Worm (Caenorhabditis elegans) whole organism, young adult: ENCODE measurements around the gene nspg-5.

ENCODE experiments used
- F39B2.1 ChIP-seq: fragments of 200-800 bp; sonication (Bioruptor generic); IDR thresholded peaks from 2 replicates; pipeline ENCODE4 v1.3.6; 2022; ENCODE audit warnings: missing genetic modification reagents, missing genetic modification characterization, missing compliant biosample characterization
- F52B5.7 ChIP-seq: sonication (generic microtip); optimal IDR thresholded peaks from 2 replicates; lab custom pipeline; 2016; ENCODE audit warnings: mild to moderate bottlenecking, missing genetic modification characterization, missing compliant biosample characterization
- F57A8.1 ChIP-seq: fragments of 200-800 bp; sonication (Bioruptor generic); optimal IDR thresholded peaks from 2 replicates; lab custom pipeline; 2018; ENCODE audit warnings: mild to moderate bottlenecking, missing genetic modification characterization, moderate library complexity, missing compliant biosample characterization
- F57C9.4 ChIP-seq: sonication (generic microtip); optimal IDR thresholded peaks from 2 replicates; lab custom pipeline; 2017; ENCODE audit warnings: mild to moderate bottlenecking, missing genetic modification characterization, missing compliant biosample characterization
- K11D2.4 ChIP-seq: fragments of 200-800 bp; sonication (Bioruptor generic); IDR thresholded peaks from 2 replicates; pipeline ENCODE4 v1.3.6; 2022; ENCODE audit warnings: missing genetic modification reagents, missing genetic modification characterization, missing compliant biosample characterization
- K12H6.12 ChIP-seq: fragments of 200-800 bp; sonication (Bioruptor generic); optimal IDR thresholded peaks from 2 replicates; lab custom pipeline; 2018; ENCODE audit warnings: mild to moderate bottlenecking, missing genetic modification characterization, missing compliant biosample characterization
- Y95B8A.8 ChIP-seq: fragments of 200-800 bp; sonication (Bioruptor generic); IDR thresholded peaks from 2 replicates; pipeline ENCODE4 v1.3.6; 2022; ENCODE audit warnings: missing genetic modification reagents, missing genetic modification characterization, missing compliant biosample characterization
- ZK185.1 ChIP-seq: sonication (generic microtip); optimal IDR thresholded peaks from 2 replicates; lab custom pipeline; 2016; ENCODE audit warnings: mild to moderate bottlenecking, missing genetic modification characterization, missing compliant biosample characterization; ENCODE audit not compliant: poor library complexity, severe bottlenecking
- aptf-3 ChIP-seq: fragments of 200-800 bp; sonication (Bioruptor generic); IDR thresholded peaks from 2 replicates; pipeline ENCODE4 v1.3.6; 2022; ENCODE audit warnings: missing genetic modification characterization, missing compliant biosample characterization
- athp-1 ChIP-seq: sonication (generic microtip); optimal IDR thresholded peaks from 2 replicates; lab custom pipeline; 2017; ENCODE audit warnings: mild to moderate bottlenecking, missing genetic modification characterization, missing compliant biosample characterization
- bed-1 ChIP-seq: fragments of 200-800 bp; sonication (Bioruptor generic); IDR thresholded peaks from 2 replicates; pipeline ENCODE4 v1.3.6; 2022; ENCODE audit warnings: missing genetic modification reagents, missing genetic modification characterization, missing compliant biosample characterization
- ceh-79 ChIP-seq: sonication (generic microtip); optimal IDR thresholded peaks from 2 replicates; lab custom pipeline; 2017; ENCODE audit warnings: mild to moderate bottlenecking, missing genetic modification characterization, missing compliant biosample characterization
- chd-7 ChIP-seq: sonication (generic microtip); optimal IDR thresholded peaks from 2 replicates; lab custom pipeline; 2016; ENCODE audit warnings: mild to moderate bottlenecking, missing genetic modification characterization, moderate library complexity, missing compliant biosample characterization
- dpff-1 ChIP-seq: sonication (generic microtip); optimal IDR thresholded peaks from 2 replicates; lab custom pipeline; 2017; ENCODE audit warnings: mild to moderate bottlenecking, missing genetic modification characterization, missing compliant biosample characterization
- ekl-4 ChIP-seq: fragments of 200-800 bp; sonication (Bioruptor generic); IDR thresholded peaks from 2 replicates; pipeline ENCODE4 v1.3.6; 2022; ENCODE audit warnings: missing genetic modification reagents, missing genetic modification characterization, missing compliant biosample characterization
- him-1 ChIP-seq: sonication (generic microtip); optimal IDR thresholded peaks from 2 replicates; lab custom pipeline; 2016; ENCODE audit warnings: missing genotype, missing genetic modification reagents, missing genetic modification characterization, missing compliant biosample characterization
- hlh-12 ChIP-seq: sonication (generic microtip); optimal IDR thresholded peaks from 2 replicates; lab custom pipeline; 2016; ENCODE audit warnings: missing genetic modification characterization, missing compliant biosample characterization
- hmg-20 ChIP-seq: fragments of 200-800 bp; sonication (Bioruptor generic); IDR thresholded peaks from 2 replicates; pipeline ENCODE4 v1.3.6; 2022; ENCODE audit warnings: missing genetic modification reagents, missing genetic modification characterization, missing compliant biosample characterization
- lin-35 ChIP-seq, 3 experiments: fragments of 150-350 bp in 2 of 3; sonication (generic microtip) in 1 of 3; optimal IDR thresholded peaks; 2 replicates each; lab custom pipeline; 2014 to 2018; ENCODE audit warnings: missing biosample characterization in 3 of 3, missing genetic modification characterization in 3 of 3, missing genetic modification reagents in 3 of 3
- lin-40 ChIP-seq: sonication (generic microtip); optimal IDR thresholded peaks from 2 replicates; lab custom pipeline; 2016; ENCODE audit warnings: missing genetic modification characterization, mild to moderate bottlenecking, missing compliant biosample characterization, missing genotype, missing genetic modification reagents
- lin-54 ChIP-seq: fragments of 200-800 bp; sonication (Bioruptor generic); optimal IDR thresholded peaks from 2 replicates; lab custom pipeline; 2018; ENCODE audit warnings: mild to moderate bottlenecking, missing genetic modification characterization, missing compliant biosample characterization
- lir-1 ChIP-seq: fragments of 200-800 bp; sonication (Bioruptor generic); conservative IDR thresholded peaks from 2 replicates; pipeline ENCODE4 v1.3.6; 2022; ENCODE audit warnings: missing genetic modification reagents, missing genetic modification characterization, missing compliant biosample characterization
- lsy-27 ChIP-seq: sonication (generic microtip); optimal IDR thresholded peaks from 2 replicates; lab custom pipeline; 2017; ENCODE audit warnings: missing genetic modification characterization, mild to moderate bottlenecking, missing compliant biosample characterization, antibody characterized with exemption, missing genotype, borderline replicate concordance; ENCODE audit not compliant: insufficient read depth
- mel-28 ChIP-seq: sonication (generic microtip); optimal IDR thresholded peaks from 2 replicates; lab custom pipeline; 2016; ENCODE audit warnings: borderline replicate concordance, mild to moderate bottlenecking, missing genetic modification characterization, missing compliant biosample characterization
- mxl-1 ChIP-seq: sonication (generic microtip); optimal IDR thresholded peaks from 2 replicates; lab custom pipeline; 2016; ENCODE audit warnings: missing genetic modification characterization, missing compliant biosample characterization
- nfya-2 ChIP-seq: fragments of 200-800 bp; sonication (Bioruptor generic); IDR thresholded peaks from 2 replicates; pipeline ENCODE4 v1.3.6; 2022; ENCODE audit warnings: missing genetic modification reagents, missing genetic modification characterization, missing compliant biosample characterization
- nhr-179 ChIP-seq: sonication (generic microtip); optimal IDR thresholded peaks from 2 replicates; lab custom pipeline; 2016; ENCODE audit warnings: mild to moderate bottlenecking, missing genetic modification characterization, missing compliant biosample characterization
- nhr-27 ChIP-seq: fragments of 200-800 bp; sonication (Bioruptor generic); optimal IDR thresholded peaks from 2 replicates; lab custom pipeline; 2018; ENCODE audit warnings: mild to moderate bottlenecking, missing genetic modification characterization, moderate library complexity, missing compliant biosample characterization
- nhr-90 ChIP-seq: sonication (generic microtip); optimal IDR thresholded peaks from 2 replicates; lab custom pipeline; 2016; ENCODE audit warnings: missing genotype, mild to moderate bottlenecking, missing genetic modification characterization, missing compliant biosample characterization
- pbrm-1 ChIP-seq: fragments of 200-800 bp; sonication (Bioruptor generic); IDR thresholded peaks from 2 replicates; pipeline ENCODE4 v1.3.6; 2022; ENCODE audit warnings: missing genetic modification reagents, missing genetic modification characterization, missing compliant biosample characterization
- rec-8 ChIP-seq, 2 experiments: sonication (generic microtip); optimal IDR thresholded peaks; 2 replicates each; lab custom pipeline; 2016; ENCODE audit warnings: mild to moderate bottlenecking in 2 of 2, missing genetic modification characterization in 2 of 2, missing genetic modification reagents in 2 of 2, missing genotype in 2 of 2, missing biosample characterization in 1 of 2, missing compliant biosample characterization in 1 of 2, moderate library complexity in 1 of 2
- sdz-38 ChIP-seq: sonication (generic microtip); optimal IDR thresholded peaks from 2 replicates; lab custom pipeline; 2016; ENCODE audit warnings: missing genotype, missing genetic modification characterization, missing compliant biosample characterization
- sea-2 ChIP-seq: fragments of 200-800 bp; sonication (Bioruptor generic); IDR thresholded peaks from 2 replicates; pipeline ENCODE4 v1.3.6; 2022; ENCODE audit warnings: missing genetic modification characterization, missing compliant biosample characterization
- snpc-1.1 ChIP-seq: sonication (generic microtip); optimal IDR thresholded peaks from 2 replicates; lab custom pipeline; 2017; ENCODE audit warnings: missing genetic modification characterization, mild to moderate bottlenecking, missing compliant biosample characterization, antibody characterized with exemption, moderate library complexity, missing genotype, missing genetic modification reagents; ENCODE audit not compliant: insufficient read depth
- snpc-3.4 ChIP-seq: sonication (generic microtip); optimal IDR thresholded peaks from 2 replicates; lab custom pipeline; 2017; ENCODE audit warnings: missing genetic modification characterization, mild to moderate bottlenecking, missing compliant biosample characterization, antibody characterized with exemption, moderate library complexity, missing genotype, missing genetic modification reagents
- tbp1 ChIP-seq: fragments of 200-800 bp; sonication (Bioruptor generic); optimal IDR thresholded peaks from 2 replicates; lab custom pipeline; 2018; ENCODE audit warnings: mild to moderate bottlenecking, missing genetic modification characterization, missing compliant biosample characterization
- tlf-1 ChIP-seq: fragments of 200-800 bp; sonication (Bioruptor generic); optimal IDR thresholded peaks from 2 replicates; lab custom pipeline; 2018; ENCODE audit warnings: mild to moderate bottlenecking, missing genetic modification characterization, missing compliant biosample characterization
- unc-130 ChIP-seq: sonication (generic microtip); optimal IDR thresholded peaks from 2 replicates; lab custom pipeline; 2016; ENCODE audit warnings: missing genetic modification reagents, missing genetic modification characterization, missing compliant biosample characterization
- unc-62 ChIP-seq: fragments of 150-350 bp; optimal IDR thresholded peaks from 2 replicates; lab custom pipeline; 2014; ENCODE audit warnings: missing biosample characterization, missing genetic modification reagents, missing genetic modification characterization
- ztf-18 ChIP-seq: sonication (generic microtip); optimal IDR thresholded peaks from 2 replicates; lab custom pipeline; 2016; ENCODE audit warnings: missing genotype, mild to moderate bottlenecking, missing genetic modification characterization, missing compliant biosample characterization
- ztf-25 ChIP-seq: fragments of 200-800 bp; sonication (Bioruptor generic); IDR thresholded peaks from 2 replicates; pipeline ENCODE4 v1.3.6; 2022; ENCODE audit warnings: missing genetic modification reagents, missing genetic modification characterization, missing compliant biosample characterization
- ztf-26 ChIP-seq: sonication (generic microtip); optimal IDR thresholded peaks from 2 replicates; lab custom pipeline; 2017; ENCODE audit warnings: missing genetic modification characterization, missing compliant biosample characterization

nspg-5 gene

ce11 chrX:2970804-2971395 is 10.9 kb upstream of the nspg-5 start (continued):
- no peak for TF ChIP-seq chd-7 (tag; lab: Kevin White, UChicago)
- no peak for TF ChIP-seq lin-40 (tag; lab: Kevin White, UChicago)
- no peak for TF ChIP-seq snpc-1.1
- no peak for TF ChIP-seq F39B2.1
- no peak for TF ChIP-seq F57C9.4
- TF ChIP-seq unc-62 (GFP tag; lab: Kevin White, UChicago), result no peak
- no peak for TF ChIP-seq hmg-20 (GFP tag; lab: Robert Waterston, UW)
- TF ChIP-seq lin-35 (GFP tag; optimal IDR thresholded peaks at IDR 0.05; lab: Kevin White, UChicago), result peak in 1 of 3 experiments; percentile 7
- TF ChIP-seq ztf-26 (tag; lab: Kevin White, UChicago), result no peak
- TF ChIP-seq dpff-1 (tag; lab: Kevin White, UChicago), result no peak
- no peak for TF ChIP-seq lsy-27 (tag; lab: Kevin White, UChicago)
- TF ChIP-seq hlh-12 (tag; lab: Kevin White, UChicago), result no peak
- no peak for TF ChIP-seq ztf-25
- no peak for TF ChIP-seq ztf-18 (tag; lab: Kevin White, UChicago)
- TF ChIP-seq ekl-4 (GFP tag; lab: Robert Waterston, UW), result 0 out of 2 replicates have a peak, but pooled peaks have one; percentile 8
- no peak for TF ChIP-seq nhr-179 (tag; lab: Kevin White, UChicago)
- TF ChIP-seq sea-2 (GFP tag; lab: Robert Waterston, UW), result no peak
- TF ChIP-seq mel-28 (tag; lab: Kevin White, UChicago), result peak; percentile 44
- no peak for TF ChIP-seq ceh-79
- TF ChIP-seq nhr-27, result no peak
- no peak for TF ChIP-seq F52B5.7 (tag; lab: Kevin White, UChicago)
- no peak for TF ChIP-seq nhr-90 (tag; lab: Kevin White, UChicago)
- TF ChIP-seq nfya-2, result no peak
- TF ChIP-seq sdz-38, result no peak
- TF ChIP-seq F57A8.1 (GFP tag; lab: Kevin White, UChicago), result no peak
- TF ChIP-seq bed-1 (GFP tag; lab: Robert Waterston, UW), result no peak
- no peak for TF ChIP-seq K12H6.12
- no peak for TF ChIP-seq mxl-1 (tag; lab: Kevin White, UChicago)
- TF ChIP-seq ZK185.1 (tag; lab: Kevin White, UChicago), result peak; percentile 21
- TF ChIP-seq pbrm-1 (GFP tag; lab: Robert Waterston, UW), result no peak
- no peak for TF ChIP-seq lin-54
- TF ChIP-seq unc-130 (GFP tag; lab: Kevin White, UChicago), result no peak
- TF ChIP-seq aptf-3 (GFP tag; lab: Robert Waterston, UW), result no peak
- no peak for TF ChIP-seq Y95B8A.8 (GFP tag; lab: Robert Waterston, UW)
- TF ChIP-seq tbp1 (GFP tag; lab: Kevin White, UChicago), result peak; percentile 11
- no peak for TF ChIP-seq him-1
- TF ChIP-seq rec-8 (tag; optimal IDR thresholded peaks at IDR 0.05; lab: Kevin White, UChicago), result no peak
- TF ChIP-seq tlf-1, result no peak
- TF ChIP-seq K11D2.4 (GFP tag; lab: Robert Waterston, UW), result no peak
- no peak for TF ChIP-seq lir-1 (GFP tag; lab: Robert Waterston, UW)
- no peak for TF ChIP-seq snpc-3.4 (tag; lab: Kevin White, UChicago)
- TF ChIP-seq athp-1 (tag; lab: Kevin White, UChicago), result no peak
